Fruit fly (Drosophila melanogaster): Measurements from ENCODE around the gene CG2246.

- TF ChIP-seq CG8478 (optimal IDR thresholded peaks at IDR 0.05), result no peak
- TF ChIP-seq CTCF (optimal IDR thresholded peaks at IDR 0.05), result no peak
Observed at dm6 chr3R:30566181-30566902, 34.9 kb downstream of the CG2246 start.
